Worm (Caenorhabditis elegans) whole organism, L2 larva: ENCODE results near the gene apc-10.

Experiments
- C34F6.9 ChIP-seq: fragments of 150-350 bp; optimal IDR thresholded peaks from 2 replicates; lab custom pipeline; 2014; ENCODE audit warnings: missing biosample characterization, missing genetic modification characterization
- F13H6.1 ChIP-seq: sonication (generic microtip); optimal IDR thresholded peaks from 2 replicates; lab custom pipeline; 2016; ENCODE audit warnings: missing genetic modification characterization, missing compliant biosample characterization
- R02D3.7 ChIP-seq: fragments of 150-350 bp; optimal IDR thresholded peaks from 2 replicates; lab custom pipeline; 2014; ENCODE audit warnings: missing biosample characterization, missing genetic modification characterization
- Y55F3AM.14 ChIP-seq: fragments of 200-800 bp; sonication (Bioruptor generic); optimal IDR thresholded peaks from 2 replicates; lab custom pipeline; 2018; ENCODE audit warnings: mild to moderate bottlenecking, missing genetic modification characterization, missing compliant biosample characterization
- alr-1 ChIP-seq: fragments of 150-350 bp; optimal IDR thresholded peaks from 2 replicates; lab custom pipeline; 2014; ENCODE audit warnings: missing biosample characterization, missing genetic modification characterization
- aly-2 ChIP-seq: fragments of 150-350 bp; optimal IDR thresholded peaks from 2 replicates; lab custom pipeline; 2014; ENCODE audit warnings: missing biosample characterization, missing genetic modification characterization
- blmp-1 ChIP-seq: sonication (generic microtip); optimal IDR thresholded peaks from 2 replicates; lab custom pipeline; 2017; ENCODE audit warnings: missing genetic modification characterization, mild to moderate bottlenecking, missing compliant biosample characterization, antibody characterized with exemption, moderate library complexity; ENCODE audit not compliant: insufficient read depth
- ceh-82 ChIP-seq: fragments of 150-350 bp; optimal IDR thresholded peaks from 2 replicates; lab custom pipeline; 2014; ENCODE audit warnings: missing biosample characterization, missing genetic modification characterization
- crh-2 ChIP-seq: sonication (generic microtip); optimal IDR thresholded peaks from 2 replicates; lab custom pipeline; 2017; ENCODE audit warnings: missing biosample characterization, missing genetic modification characterization
- dmd-4 ChIP-seq: sonication (generic microtip); optimal IDR thresholded peaks from 2 replicates; lab custom pipeline; 2017; ENCODE audit warnings: missing biosample characterization, missing genetic modification characterization
- egl-27 ChIP-seq: sonication (generic microtip); optimal IDR thresholded peaks from 3 replicates; lab custom pipeline; 2017; ENCODE audit warnings: missing biosample characterization, missing genetic modification reagents, missing genetic modification characterization
- fos-1 ChIP-seq: fragments of 150-350 bp; optimal IDR thresholded peaks from 2 replicates; lab custom pipeline; 2014; ENCODE audit warnings: missing biosample characterization, missing genetic modification characterization
- gmeb-1 ChIP-seq: fragments of 150-350 bp; optimal IDR thresholded peaks from 2 replicates; lab custom pipeline; 2014; ENCODE audit warnings: missing biosample characterization, missing genetic modification characterization
- lin-11 ChIP-seq: fragments of 150-350 bp; sonication (generic microtip); optimal IDR thresholded peaks from 2 replicates; lab custom pipeline; 2014; ENCODE audit warnings: missing biosample characterization, missing genetic modification characterization, inconsistent platforms, mixed read lengths
- lin-13 ChIP-seq: fragments of 150-350 bp; optimal IDR thresholded peaks from 2 replicates; lab custom pipeline; 2014; ENCODE audit warnings: missing biosample characterization, missing genetic modification reagents, missing genetic modification characterization
- lin-39 ChIP-seq: fragments of 150-350 bp; optimal IDR thresholded peaks from 2 replicates; lab custom pipeline; 2014; ENCODE audit warnings: missing biosample characterization, missing genetic modification reagents, missing genetic modification characterization
- lsy-2 ChIP-seq, 2 experiments: fragments of 150-350 bp in 1 of 2; sonication (generic microtip) in 1 of 2; optimal IDR thresholded peaks; 2 replicates each; lab custom pipeline; 2014 to 2017; ENCODE audit warnings: missing biosample characterization in 2 of 2, missing genetic modification characterization in 2 of 2
- mab-5 ChIP-seq: fragments of 150-350 bp; optimal IDR thresholded peaks from 2 replicates; lab custom pipeline; 2014; ENCODE audit warnings: missing biosample characterization, missing genetic modification characterization
- mdl-1 ChIP-seq, 2 experiments: fragments of 150-350 bp in 1 of 2; sonication (generic microtip) in 1 of 2; optimal IDR thresholded peaks; 2 replicates each; lab custom pipeline; 2017; ENCODE audit warnings: missing biosample characterization in 2 of 2, missing genetic modification characterization in 2 of 2
- nhr-10 ChIP-seq: sonication (generic microtip); optimal IDR thresholded peaks from 2 replicates; lab custom pipeline; 2017; ENCODE audit warnings: missing biosample characterization, missing genetic modification characterization
- nhr-11 ChIP-seq: fragments of 150-350 bp; optimal IDR thresholded peaks from 2 replicates; lab custom pipeline; 2014; ENCODE audit warnings: missing biosample characterization, missing genetic modification characterization
- nhr-12 ChIP-seq: fragments of 150-350 bp; optimal IDR thresholded peaks from 2 replicates; lab custom pipeline; 2014; ENCODE audit warnings: missing biosample characterization, missing genetic modification characterization
- nhr-129 ChIP-seq: fragments of 150-350 bp; optimal IDR thresholded peaks from 2 replicates; lab custom pipeline; 2014; ENCODE audit warnings: missing biosample characterization, missing genetic modification characterization
- nhr-23 ChIP-seq: fragments of 150-350 bp; optimal IDR thresholded peaks from 2 replicates; lab custom pipeline; 2014; ENCODE audit warnings: missing biosample characterization, missing genetic modification reagents, missing genetic modification characterization
- nhr-237 ChIP-seq: fragments of 150-350 bp; optimal IDR thresholded peaks from 2 replicates; lab custom pipeline; 2014; ENCODE audit warnings: missing biosample characterization, missing genetic modification characterization
- nhr-25 ChIP-seq: fragments of 150-350 bp; sonication (generic microtip); optimal IDR thresholded peaks from 3 replicates; lab custom pipeline; 2014; ENCODE audit warnings: missing biosample characterization, missing genetic modification characterization
- nhr-6 ChIP-seq: fragments of 150-350 bp; optimal IDR thresholded peaks from 2 replicates; lab custom pipeline; 2014; ENCODE audit warnings: missing biosample characterization, missing genetic modification characterization
- nhr-77 ChIP-seq: fragments of 150-350 bp; optimal IDR thresholded peaks from 2 replicates; lab custom pipeline; 2014; ENCODE audit warnings: missing biosample characterization, missing genetic modification characterization
- sem-4 ChIP-seq: fragments of 150-350 bp; optimal IDR thresholded peaks from 2 replicates; lab custom pipeline; 2014; ENCODE audit warnings: missing biosample characterization, missing genetic modification reagents, missing genetic modification characterization
- skn-1 ChIP-seq: sonication (generic microtip); optimal IDR thresholded peaks from 2 replicates; lab custom pipeline; 2017; ENCODE audit warnings: missing biosample characterization, missing genetic modification characterization
- sma-3 ChIP-seq: sonication (generic microtip); optimal IDR thresholded peaks from 2 replicates; lab custom pipeline; 2016; ENCODE audit warnings: missing genetic modification reagents, missing genetic modification characterization, missing compliant biosample characterization
- sma-9 ChIP-seq, 2 experiments: fragments of 150-350 bp in 1 of 2; sonication (generic microtip) in 1 of 2; optimal IDR thresholded peaks; 2 replicates each; lab custom pipeline; 2014 to 2016; ENCODE audit warnings: missing genetic modification characterization in 2 of 2, mild to moderate bottlenecking in 1 of 2, missing biosample characterization in 1 of 2, missing compliant biosample characterization in 1 of 2, missing genetic modification reagents in 1 of 2, moderate library complexity in 1 of 2
- unc-55 ChIP-seq: fragments of 150-350 bp; sonication (generic microtip); optimal IDR thresholded peaks from 3 replicates; lab custom pipeline; 2014; ENCODE audit warnings: missing biosample characterization, missing genetic modification reagents, missing genetic modification characterization
- unc-62 ChIP-seq: fragments of 150-350 bp; optimal IDR thresholded peaks from 2 replicates; lab custom pipeline; 2014; ENCODE audit warnings: missing biosample characterization, missing genetic modification reagents, missing genetic modification characterization
- ztf-1 ChIP-seq: fragments of 200-800 bp; sonication (Bioruptor generic); conservative IDR thresholded peaks from 2 replicates; pipeline ENCODE4 v1.3.6; 2022; ENCODE audit warnings: missing genetic modification characterization, missing compliant biosample characterization
- ztf-11 ChIP-seq: sonication (generic microtip); optimal IDR thresholded peaks from 2 replicates; lab custom pipeline; 2017; ENCODE audit warnings: missing biosample characterization, missing genetic modification characterization
- ztf-4 ChIP-seq: fragments of 150-350 bp; optimal IDR thresholded peaks from 2 replicates; lab custom pipeline; 2014; ENCODE audit warnings: missing biosample characterization, missing genetic modification characterization

The apc-10 gene

DNA sequence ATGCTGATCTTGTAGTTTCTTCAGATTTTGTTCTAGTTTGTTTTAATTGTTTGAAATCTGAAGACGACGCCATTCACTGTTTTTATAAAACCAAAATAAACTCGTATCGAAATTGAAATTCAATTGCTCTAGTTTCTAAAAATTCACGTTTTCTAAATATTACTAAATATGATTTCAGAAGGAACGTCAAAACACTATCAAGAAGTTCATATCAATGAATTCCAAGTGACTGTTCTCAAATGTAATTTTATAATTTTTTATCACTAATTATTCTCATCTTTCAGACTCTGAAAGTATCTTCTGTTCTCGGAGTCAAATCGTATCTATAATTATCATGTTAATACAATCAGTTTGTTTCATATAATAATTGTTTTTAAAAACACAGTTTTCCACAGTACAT is 14.6 kb upstream of the apc-10 start, which contains the start of gene snf-10:
Gene snf-10 (minus strand): TSS at position 101 of the 400 bp plus-strand sequence.
- TF ChIP-seq Y55F3AM.14 (GFP tag; lab: Kevin White, UChicago) (no peak), aly-2 (tag; lab: Kevin White, UChicago) (no peak), ceh-82 (no peak), sma-3 (no peak), ztf-4 (tag; lab: Kevin White, UChicago) (no peak), nhr-237 (tag; lab: Kevin White, UChicago) (no peak), crh-2 (tag; lab: Kevin White, UChicago) (no peak)

DNA sequence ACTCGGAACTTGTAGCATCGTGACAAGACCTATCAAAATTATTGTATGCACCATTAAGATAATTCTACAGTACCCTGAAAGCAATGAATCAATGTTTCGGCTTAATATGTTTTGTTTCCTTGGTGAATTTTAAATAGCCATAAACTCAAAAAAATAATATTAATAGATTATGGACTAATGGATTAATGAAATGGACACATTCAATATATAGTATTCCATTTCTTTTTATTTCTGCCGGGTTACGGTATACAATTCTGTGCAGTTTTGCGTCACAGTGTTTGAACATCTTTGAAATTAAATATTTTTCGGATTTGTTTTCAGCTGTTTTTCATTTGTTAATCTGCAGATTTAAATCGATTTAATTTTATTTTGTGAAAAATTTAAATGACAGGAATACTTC is 10.5 kb upstream of the apc-10 start, which contains the start of gene set-22:
Gene set-22 (plus strand): TSS at position 301 of the 400 bp plus-strand sequence.
- TF ChIP-seq R02D3.7 (tag; lab: Kevin White, UChicago) (no peak), mab-5 (tag; lab: Kevin White, UChicago) (no peak), sma-3 (no peak)

DNA sequence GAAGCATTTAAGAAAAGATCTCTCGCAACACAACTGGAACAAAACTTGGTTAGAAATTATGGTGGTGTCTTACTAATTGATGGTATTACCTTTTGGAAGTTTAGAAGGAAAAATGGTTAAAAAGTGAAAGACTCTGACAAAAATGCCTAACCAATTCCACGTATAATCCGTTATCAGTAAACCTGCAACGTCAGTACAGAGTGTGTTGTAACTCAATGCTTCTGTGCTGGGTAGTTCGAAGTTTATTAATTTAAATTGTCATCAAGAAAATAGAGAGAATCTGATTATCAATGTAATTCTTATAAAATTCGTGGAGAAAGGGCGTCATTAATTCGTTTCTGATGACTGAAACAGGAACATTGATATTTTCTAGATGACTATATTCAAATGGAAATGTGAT is 9.0 kb upstream of the apc-10 start:
- TF ChIP-seq nhr-77, result no peak
- TF ChIP-seq R02D3.7 (tag; lab: Kevin White, UChicago), result no peak
- peak; percentile 18 for TF ChIP-seq sma-9 (GFP tag; optimal IDR thresholded peaks at IDR 0.05; lab: Kevin White, UChicago)
- TF ChIP-seq sma-9 (tag; optimal IDR thresholded peaks at IDR 0.05; lab: Kevin White, UChicago), result no peak
- TF ChIP-seq mab-5 (tag; lab: Kevin White, UChicago), result no peak
- TF ChIP-seq gmeb-1, result no peak
- TF ChIP-seq F13H6.1 (tag; lab: Kevin White, UChicago), result no peak
- TF ChIP-seq unc-55 (GFP tag; lab: Kevin White, UChicago), result no peak
- TF ChIP-seq egl-27 (tag; lab: Kevin White, UChicago), result no peak
- no peak for TF ChIP-seq lin-39 (tag; lab: Kevin White, UChicago)
- no peak for TF ChIP-seq unc-62
- TF ChIP-seq fos-1, result peak; percentile 70
- peak; percentile 42 for TF ChIP-seq crh-2 (tag; lab: Kevin White, UChicago)
- TF ChIP-seq nhr-23 (tag; lab: Kevin White, UChicago), result no peak
- TF ChIP-seq ztf-1 (GFP tag; lab: Robert Waterston, UW), result no peak
- TF ChIP-seq nhr-129 (tag; lab: Kevin White, UChicago), result no peak
- no peak for TF ChIP-seq ceh-82
- TF ChIP-seq, all 48 proteins: peak for 3

DNA sequence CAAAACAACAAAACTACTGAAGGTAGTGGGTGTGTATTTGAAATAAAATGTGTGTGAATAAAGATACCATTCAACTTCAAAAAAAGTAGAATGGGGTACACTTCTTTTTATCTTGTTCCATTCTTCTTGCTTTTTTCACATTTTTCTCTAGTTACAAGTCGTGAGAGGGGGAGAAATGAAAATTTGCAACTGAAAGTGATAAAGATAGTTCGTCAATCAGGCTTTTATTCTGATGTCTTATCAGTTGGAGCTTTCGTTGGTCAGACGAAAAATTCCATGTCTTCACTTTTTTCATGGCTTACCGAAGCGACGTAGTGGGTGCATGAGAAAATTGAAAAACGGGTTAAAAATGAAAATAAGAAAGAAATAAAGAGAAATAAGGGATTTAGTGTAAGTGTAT is 7.6 kb upstream of the apc-10 start, which contains the start of gene Y32F6A.4:
Gene Y32F6A.4 (minus strand): TSS at position 347 of the 400 bp plus-strand sequence.
- TF ChIP-seq crh-2 (tag; lab: Kevin White, UChicago), result peak; percentile 2
- no peak for TF ChIP-seq skn-1 (tag; lab: Kevin White, UChicago)
- no peak for TF ChIP-seq mab-5 (tag; lab: Kevin White, UChicago)
- no peak for TF ChIP-seq lin-11 (tag; lab: Kevin White, UChicago)
- no peak for TF ChIP-seq ztf-11 (tag; lab: Kevin White, UChicago)
- no peak for TF ChIP-seq nhr-12
- peak; percentile 51 for TF ChIP-seq fos-1
- TF ChIP-seq nhr-10 (tag; lab: Kevin White, UChicago), result no peak
- TF ChIP-seq sma-3, result no peak
- TF ChIP-seq ztf-4 (tag; lab: Kevin White, UChicago), result no peak
- TF ChIP-seq blmp-1 (tag; lab: Kevin White, UChicago), result no peak
- no peak for TF ChIP-seq egl-27 (tag; lab: Kevin White, UChicago)
- TF ChIP-seq nhr-25 (tag; lab: Kevin White, UChicago), result no peak
- TF ChIP-seq gmeb-1, result peak; percentile 8

DNA sequence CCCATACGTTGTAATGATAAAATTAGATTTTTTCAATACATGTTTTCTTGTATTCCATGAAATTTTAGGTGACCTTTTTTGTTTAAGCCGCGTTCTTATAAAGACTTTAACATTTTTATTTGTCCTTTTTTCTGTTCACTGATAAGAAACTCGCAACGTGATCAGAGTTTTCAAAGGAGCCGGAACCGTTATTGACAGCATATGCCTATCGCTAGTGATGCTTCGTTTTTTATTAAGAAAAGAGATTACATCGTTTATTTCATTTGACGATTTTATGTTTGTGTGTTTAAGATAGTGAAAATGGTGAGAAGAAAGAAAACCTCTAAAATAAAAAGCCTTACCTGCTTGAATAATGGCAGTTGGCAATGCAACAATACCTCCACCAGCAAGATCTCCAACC is 6.5 kb upstream of the apc-10 start:
- TF ChIP-seq fos-1 (peak; percentile 90), sma-9 (GFP tag; optimal IDR thresholded peaks at IDR 0.05; lab: Kevin White, UChicago) (peak; percentile 9), sma-9 (tag; optimal IDR thresholded peaks at IDR 0.05; lab: Kevin White, UChicago) (no peak), nhr-6 (tag; lab: Kevin White, UChicago) (no peak), skn-1 (tag; lab: Kevin White, UChicago) (peak; percentile 20), nhr-11 (tag; lab: Kevin White, UChicago) (no peak), gmeb-1 (peak; percentile 25), crh-2 (tag; lab: Kevin White, UChicago) (peak; percentile 24)

DNA sequence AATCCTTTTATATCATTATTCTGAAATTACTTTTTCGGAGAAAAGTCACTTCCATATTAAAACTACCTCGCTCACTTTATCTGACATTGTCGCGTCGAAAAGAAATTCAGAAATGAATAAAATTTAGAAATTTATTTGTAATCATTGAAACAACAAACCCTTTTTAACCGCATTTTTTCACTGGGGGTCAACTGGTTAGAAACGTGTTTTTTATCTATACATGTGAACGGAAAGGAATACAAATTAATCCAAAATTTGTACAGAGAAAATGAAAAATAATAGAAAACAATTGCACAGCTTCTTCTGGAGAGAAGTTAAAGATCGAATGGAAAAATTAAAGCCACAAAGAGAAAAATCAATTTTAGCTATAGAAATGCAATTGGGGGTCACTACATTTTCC is 2.5 kb upstream of the apc-10 start, which contains the start of gene tag-314:
Gene tag-314 (minus strand): TSS at position 101 of the 400 bp plus-strand sequence.
- TF ChIP-seq ztf-11 (tag; lab: Kevin White, UChicago) (no peak), R02D3.7 (tag; lab: Kevin White, UChicago) (no peak), sma-9 (GFP tag; optimal IDR thresholded peaks at IDR 0.05; lab: Kevin White, UChicago) (no peak), sma-9 (tag; optimal IDR thresholded peaks at IDR 0.05; lab: Kevin White, UChicago) (no peak), sem-4 (no peak), lsy-2 (tag; optimal IDR thresholded peaks at IDR 0.05; lab: Kevin White, UChicago) (no peak), lin-13 (GFP tag; lab: Kevin White, UChicago) (no peak), skn-1 (tag; lab: Kevin White, UChicago) (no peak), Y55F3AM.14 (GFP tag; lab: Kevin White, UChicago) (no peak), nhr-129 (tag; lab: Kevin White, UChicago) (no peak), mdl-1 (tag; optimal IDR thresholded peaks at IDR 0.05; lab: Kevin White, UChicago) (no peak), mab-5 (tag; lab: Kevin White, UChicago) (no peak), nhr-25 (tag; lab: Kevin White, UChicago) (no peak), lin-39 (tag; lab: Kevin White, UChicago) (no peak), ceh-82 (no peak), C34F6.9 (tag; lab: Kevin White, UChicago) (no peak), alr-1 (no peak), nhr-23 (tag; lab: Kevin White, UChicago) (no peak), unc-55 (GFP tag; lab: Kevin White, UChicago) (no peak), dmd-4 (no peak)
